Worm (Caenorhabditis elegans) whole organism, mixed stage, embryonic: Measurements from ENCODE around the gene pck-1.

ENCODE experiments used
- bed-3 ChIP-seq: fragments of 200-800 bp; sonication (Bioruptor generic); optimal IDR thresholded peaks from 3 replicates; lab custom pipeline; 2018; ENCODE audit warnings: mild to moderate bottlenecking, missing genetic modification characterization, moderate library complexity, missing compliant biosample characterization
- ceh-43 ChIP-seq: fragments of 200-800 bp; sonication (Bioruptor generic); optimal IDR thresholded peaks from 2 replicates; lab custom pipeline; 2018; ENCODE audit warnings: mild to moderate bottlenecking, missing genetic modification characterization, moderate library complexity, missing compliant biosample characterization
- elt-3 ChIP-seq: fragments of 150-350 bp; optimal IDR thresholded peaks from 2 replicates; lab custom pipeline; 2014; ENCODE audit warnings: missing biosample characterization, missing genetic modification characterization
- mab-5 ChIP-seq: fragments of 150-350 bp; optimal IDR thresholded peaks from 2 replicates; lab custom pipeline; 2014; ENCODE audit warnings: missing biosample characterization, missing genetic modification characterization
- mep-1 ChIP-seq: fragments of 150-350 bp; optimal IDR thresholded peaks from 2 replicates; lab custom pipeline; 2017; ENCODE audit warnings: missing biosample characterization, missing genetic modification reagents, missing genetic modification characterization, inconsistent platforms
- nhr-28 ChIP-seq: fragments of 150-350 bp; optimal IDR thresholded peaks from 2 replicates; lab custom pipeline; 2014; ENCODE audit warnings: missing biosample characterization, missing genetic modification characterization
- sptf-1 ChIP-seq: sonication (generic microtip); optimal IDR thresholded peaks from 2 replicates; lab custom pipeline; 2017; ENCODE audit warnings: mild to moderate bottlenecking, missing genetic modification characterization, moderate library complexity, missing compliant biosample characterization
- ztf-11 ChIP-seq: fragments of 150-350 bp; optimal IDR thresholded peaks from 2 replicates; lab custom pipeline; 2014; ENCODE audit warnings: missing biosample characterization, missing genetic modification characterization

- TF ChIP-seq nhr-28 (tag; lab: Kevin White, UChicago): no peak
- no peak for TF ChIP-seq sptf-1 (tag; lab: Kevin White, UChicago)
- TF ChIP-seq mep-1 (tag; lab: Kevin White, UChicago): no peak
- TF ChIP-seq ztf-11 (tag; lab: Kevin White, UChicago): no peak
- no peak for TF ChIP-seq elt-3 (tag; lab: Kevin White, UChicago)
- TF ChIP-seq ceh-43 (GFP tag; lab: Kevin White, UChicago): no peak
- no peak for TF ChIP-seq mab-5 (tag; lab: Kevin White, UChicago)
- TF ChIP-seq bed-3 (GFP tag; lab: Kevin White, UChicago): no peak
Measured at ce11 chrIII:28841-29240, 37.2 kb downstream of the pck-1 start.
